Fruit fly (Drosophila melanogaster) whole organism, prepupa: ENCODE data around the gene bor.

Experiments
- Blimp-1 ChIP-seq: fragments of 200-800 bp; sonication (Bioruptor generic); optimal IDR thresholded peaks from 3 replicates; lab custom pipeline; 2017; ENCODE audit warnings: missing biosample characterization, missing genetic modification characterization, mild to moderate bottlenecking, moderate library complexity, missing genetic modification reagents
- CG11294 ChIP-seq: fragments of 200-800 bp; sonication (Bioruptor generic); IDR thresholded peaks from 2 replicates; pipeline ENCODE4 v1.3.6; 2022; ENCODE audit warnings: missing biosample characterization, missing genetic modification characterization
- CG11902 ChIP-seq: fragments of 200-800 bp; sonication (Bioruptor generic); optimal IDR thresholded peaks from 3 replicates; lab custom pipeline; 2016; ENCODE audit warnings: missing biosample characterization, missing genetic modification characterization
- CG15336 ChIP-seq: fragments of 200-800 bp; sonication (Bioruptor generic); IDR thresholded peaks from 2 replicates; pipeline ENCODE4 v1.3.6; 2022; ENCODE audit warnings: missing biosample characterization, missing genetic modification characterization
- CG1621 ChIP-seq: fragments of 200-800 bp; sonication (Bioruptor generic); optimal IDR thresholded peaks from 3 replicates; lab custom pipeline; 2018; ENCODE audit warnings: missing biosample characterization, mild to moderate bottlenecking, missing genetic modification characterization
- CG31627 ChIP-seq: fragments of 200-800 bp; sonication (Bioruptor generic); optimal IDR thresholded peaks from 3 replicates; lab custom pipeline; 2016; ENCODE audit warnings: missing biosample characterization, missing genetic modification characterization
- CG32006 ChIP-seq: fragments of 200-800 bp; sonication (Bioruptor generic); optimal IDR thresholded peaks from 3 replicates; lab custom pipeline; 2017; ENCODE audit warnings: missing biosample characterization, mild to moderate bottlenecking, missing genetic modification characterization
- CG3919 ChIP-seq: fragments of 200-800 bp; sonication (Bioruptor generic); optimal IDR thresholded peaks from 3 replicates; lab custom pipeline; 2016; ENCODE audit warnings: missing biosample characterization, missing genetic modification characterization
- CG6163 ChIP-seq: fragments of 200-800 bp; sonication (Bioruptor generic); IDR thresholded peaks from 3 replicates; pipeline ENCODE4 v1.3.6; 2022; ENCODE audit warnings: missing biosample characterization, missing genetic modification characterization
- CG6276 ChIP-seq: fragments of 200-800 bp; sonication (Bioruptor generic); optimal IDR thresholded peaks from 2 replicates; lab custom pipeline; 2017; ENCODE audit warnings: missing biosample characterization, mild to moderate bottlenecking, missing genetic modification characterization
- CG6854 ChIP-seq: fragments of 200-800 bp; sonication (Bioruptor generic); optimal IDR thresholded peaks from 2 replicates; lab custom pipeline; 2017; ENCODE audit warnings: missing biosample characterization, mild to moderate bottlenecking, missing genetic modification characterization
- CG7368 ChIP-seq: fragments of 200-800 bp; sonication (Bioruptor generic); optimal IDR thresholded peaks from 3 replicates; lab custom pipeline; 2016; ENCODE audit warnings: missing biosample characterization, missing genetic modification characterization
- CG8319 ChIP-seq: fragments of 200-800 bp; sonication (Bioruptor generic); optimal IDR thresholded peaks from 3 replicates; lab custom pipeline; 2016; ENCODE audit warnings: missing biosample characterization, missing genetic modification characterization
- CG8632 ChIP-seq: fragments of 200-800 bp; sonication (Bioruptor generic); optimal IDR thresholded peaks from 3 replicates; lab custom pipeline; 2016; ENCODE audit warnings: missing biosample characterization, missing genetic modification characterization
- Eip75B ChIP-seq: fragments of 200-800 bp; sonication (Bioruptor generic); optimal IDR thresholded peaks from 3 replicates; lab custom pipeline; 2016; ENCODE audit warnings: missing biosample characterization, missing genetic modification characterization
- Eip78C ChIP-seq: fragments of 200-800 bp; sonication (Bioruptor generic); peaks from one replicate; lab custom pipeline; 2016; ENCODE audit warnings: missing biosample characterization, missing genetic modification characterization
- Eip93F ChIP-seq: fragments of 200-800 bp; sonication (Bioruptor generic); optimal IDR thresholded peaks from 2 replicates; lab custom pipeline; 2016; ENCODE audit warnings: missing biosample characterization, mild to moderate bottlenecking, missing genetic modification characterization
- Ets96B ChIP-seq: fragments of 200-800 bp; optimal IDR thresholded peaks from 2 replicates; lab custom pipeline; 2019; ENCODE audit warnings: missing biosample characterization, mild to moderate bottlenecking, missing genetic modification characterization, moderate library complexity
- Gug ChIP-seq: fragments of 200-800 bp; sonication (Bioruptor generic); IDR thresholded peaks from 2 replicates; pipeline ENCODE4 v1.3.6; 2022; ENCODE audit warnings: missing biosample characterization, missing genetic modification characterization
- Hr39 ChIP-seq: fragments of 200-800 bp; sonication (Bioruptor generic); optimal IDR thresholded peaks from 2 replicates; lab custom pipeline; 2016; ENCODE audit warnings: missing biosample characterization, missing genetic modification characterization
- Lpt ChIP-seq: fragments of 200-800 bp; sonication (Bioruptor generic); optimal IDR thresholded peaks from 3 replicates; lab custom pipeline; 2016; ENCODE audit warnings: missing biosample characterization, missing genetic modification characterization
- Sox15 ChIP-seq: fragments of 200-800 bp; sonication (Bioruptor generic); optimal IDR thresholded peaks from 3 replicates; lab custom pipeline; 2016; ENCODE audit warnings: missing biosample characterization, missing genetic modification characterization
- achi ChIP-seq: fragments of 200-800 bp; sonication (Bioruptor generic); optimal IDR thresholded peaks from 3 replicates; lab custom pipeline; 2016; ENCODE audit warnings: missing biosample characterization, missing genetic modification characterization
- cyc ChIP-seq: fragments of 200-800 bp; sonication (Bioruptor generic); optimal IDR thresholded peaks from 3 replicates; lab custom pipeline; 2016; ENCODE audit warnings: missing biosample characterization, missing genetic modification characterization
- eg ChIP-seq: fragments of 200-800 bp; sonication (Bioruptor generic); IDR thresholded peaks from 3 replicates; pipeline ENCODE4 v1.3.6; 2022; ENCODE audit warnings: missing biosample characterization, missing genetic modification characterization
- esn ChIP-seq: fragments of 200-800 bp; sonication (Bioruptor generic); optimal IDR thresholded peaks from 2 replicates; lab custom pipeline; 2016; ENCODE audit warnings: missing biosample characterization, mild to moderate bottlenecking, missing genetic modification characterization, moderate library complexity
- fd59A ChIP-seq: fragments of 200-800 bp; sonication (Bioruptor generic); optimal IDR thresholded peaks from 2 replicates; lab custom pipeline; 2017; ENCODE audit warnings: missing biosample characterization, mild to moderate bottlenecking, missing genetic modification characterization, missing genetic modification reagents
- fd85E ChIP-seq: fragments of 200-800 bp; sonication (Bioruptor generic); optimal IDR thresholded peaks from 3 replicates; lab custom pipeline; 2016; ENCODE audit warnings: missing biosample characterization, missing genetic modification characterization
- fkh ChIP-seq: fragments of 200-800 bp; sonication (Bioruptor generic); optimal IDR thresholded peaks from 3 replicates; lab custom pipeline; 2017; ENCODE audit warnings: missing biosample characterization, mild to moderate bottlenecking, missing genetic modification characterization, moderate library complexity
- pdm3 ChIP-seq: fragments of 200-800 bp; sonication (Bioruptor generic); optimal IDR thresholded peaks from 3 replicates; lab custom pipeline; 2016; ENCODE audit warnings: missing biosample characterization, missing genetic modification characterization
- spab ChIP-seq: fragments of 200-800 bp; sonication (Bioruptor generic); optimal IDR thresholded peaks from 2 replicates; lab custom pipeline; 2017; ENCODE audit warnings: missing biosample characterization, mild to moderate bottlenecking, missing genetic modification characterization, missing genetic modification reagents
- svp ChIP-seq: fragments of 200-800 bp; sonication (Bioruptor generic); peaks from one replicate; lab custom pipeline; 2016; ENCODE audit warnings: missing biosample characterization, missing genetic modification characterization
- vri ChIP-seq: fragments of 200-800 bp; sonication (Bioruptor generic); optimal IDR thresholded peaks from 3 replicates; lab custom pipeline; 2016; ENCODE audit warnings: missing biosample characterization, mild to moderate bottlenecking, missing genetic modification characterization

bor gene

DNA sequence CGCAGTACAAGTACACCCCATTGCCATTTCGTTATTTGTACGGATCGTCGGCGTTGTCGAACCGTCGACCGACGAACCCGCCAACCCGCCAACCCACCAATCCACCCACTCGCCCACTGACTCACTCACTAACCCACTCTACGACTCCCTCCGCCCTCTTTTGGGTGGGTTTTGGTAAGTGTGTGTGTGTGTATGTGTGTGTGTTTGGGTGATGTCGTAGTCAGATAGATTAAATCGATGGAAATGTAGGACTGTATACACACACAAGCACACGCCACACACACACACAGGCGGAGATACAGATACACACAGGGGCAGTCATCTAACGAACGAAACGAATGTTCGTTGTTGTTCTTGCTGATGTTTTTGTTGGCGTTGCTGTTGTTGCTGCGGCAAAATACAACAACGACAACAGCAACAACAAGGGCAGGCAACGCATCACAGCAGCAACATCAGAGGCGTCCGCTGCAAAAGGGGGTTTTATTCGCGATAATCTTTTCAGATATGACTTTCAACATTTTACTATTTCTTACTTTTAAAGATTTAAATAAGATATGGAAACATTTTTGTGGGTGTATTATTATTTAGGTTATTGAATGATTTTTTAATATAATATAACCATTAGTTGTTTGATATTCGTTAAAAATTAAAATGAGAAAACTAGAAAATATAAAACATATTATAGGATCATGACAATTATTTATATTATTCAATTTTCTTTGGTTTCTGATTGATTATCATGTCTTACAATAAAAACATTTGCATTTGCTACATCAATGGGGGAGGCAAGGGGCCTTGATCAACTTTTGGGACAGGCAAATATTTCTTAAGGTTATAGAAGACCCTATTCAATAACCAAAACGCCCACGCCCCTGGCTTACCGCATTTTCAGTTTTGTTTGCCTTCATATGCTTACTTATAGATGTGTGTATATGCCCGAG lies 42.3 kb downstream of the bor start (continued):
- peak; percentile 37 for TF ChIP-seq CG31627 (GFP tag; lab: Kevin White, UChicago)
- peak; percentile 59 for TF ChIP-seq CG11294
- TF ChIP-seq CG8319 (GFP tag; lab: Kevin White, UChicago): peak; percentile 58
- TF ChIP-seq CG8632 (GFP tag; lab: Kevin White, UChicago): peak; percentile 86
- peak; percentile 81 for TF ChIP-seq Sox15 (GFP tag; lab: Kevin White, UChicago)
- peak; percentile 62 for TF ChIP-seq fkh (GFP tag; lab: Kevin White, UChicago)
- TF ChIP-seq CG6854 (GFP tag; lab: Kevin White, UChicago): peak; percentile 61
- TF ChIP-seq Eip93F (GFP tag; lab: Kevin White, UChicago): peak; percentile 51
- no peak for TF ChIP-seq vri (GFP tag; lab: Kevin White, UChicago)
- TF ChIP-seq Eip75B: peak; percentile 63
- peak; percentile 85 for TF ChIP-seq achi (GFP tag; lab: Kevin White, UChicago)
- no peak for TF ChIP-seq fd85E (GFP tag; lab: Kevin White, UChicago)
- no peak for TF ChIP-seq CG1621
- peak; percentile 84 for TF ChIP-seq svp (GFP tag; lab: Kevin White, UChicago)
- TF ChIP-seq CG3919: peak; percentile 87
- TF ChIP-seq Hr39 (GFP tag; lab: Kevin White, UChicago): peak; percentile 37
- peak; percentile 84 for TF ChIP-seq Ets96B
- TF ChIP-seq cyc (GFP tag; lab: Kevin White, UChicago): peak; percentile 43
- peak; percentile 85 for TF ChIP-seq esn (GFP tag; lab: Kevin White, UChicago)
- no peak for TF ChIP-seq CG7368
- peak; percentile 78 for TF ChIP-seq CG11902 (GFP tag; lab: Kevin White, UChicago)
- peak; percentile 39 for TF ChIP-seq pdm3 (GFP tag; lab: Kevin White, UChicago)
- TF ChIP-seq Blimp-1 (GFP tag; lab: Kevin White, UChicago): peak; percentile 79
- TF ChIP-seq spab (GFP tag; lab: Kevin White, UChicago): peak; percentile 92

DNA sequence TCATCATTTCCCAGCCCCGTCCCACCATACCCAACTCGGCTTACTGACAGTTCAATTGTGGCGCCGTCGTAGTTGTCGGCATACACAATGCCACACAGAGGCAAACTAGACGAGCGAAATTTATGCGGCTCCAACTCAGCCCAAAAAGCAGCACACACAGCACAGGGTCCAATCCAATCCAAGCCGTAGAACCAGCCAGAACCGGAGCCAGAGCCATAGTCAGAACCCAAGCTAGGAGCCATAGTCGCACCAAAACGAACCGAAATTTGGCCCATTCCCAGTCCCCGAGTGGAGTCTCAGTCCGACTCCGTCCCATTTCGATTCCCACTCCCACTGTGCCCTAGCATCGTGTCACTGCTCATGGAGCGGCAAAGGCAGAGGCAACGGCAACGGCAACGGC lies 43.1 kb downstream of the bor start:
- no peak for TF ChIP-seq pdm3 (GFP tag; lab: Kevin White, UChicago)
- no peak for TF ChIP-seq CG15336 (GFP tag; lab: Robert Waterston, UW)
- TF ChIP-seq Blimp-1 (GFP tag; lab: Kevin White, UChicago): no peak
- TF ChIP-seq fd59A (GFP tag; lab: Kevin White, UChicago): no peak
- no peak for TF ChIP-seq esn (GFP tag; lab: Kevin White, UChicago)
- no peak for TF ChIP-seq CG3919
- TF ChIP-seq Lpt: no peak
- no peak for TF ChIP-seq Gug (GFP tag; lab: Robert Waterston, UW)
- TF ChIP-seq CG6163: no peak
- TF ChIP-seq eg (GFP tag; lab: Robert Waterston, UW): no peak

DNA sequence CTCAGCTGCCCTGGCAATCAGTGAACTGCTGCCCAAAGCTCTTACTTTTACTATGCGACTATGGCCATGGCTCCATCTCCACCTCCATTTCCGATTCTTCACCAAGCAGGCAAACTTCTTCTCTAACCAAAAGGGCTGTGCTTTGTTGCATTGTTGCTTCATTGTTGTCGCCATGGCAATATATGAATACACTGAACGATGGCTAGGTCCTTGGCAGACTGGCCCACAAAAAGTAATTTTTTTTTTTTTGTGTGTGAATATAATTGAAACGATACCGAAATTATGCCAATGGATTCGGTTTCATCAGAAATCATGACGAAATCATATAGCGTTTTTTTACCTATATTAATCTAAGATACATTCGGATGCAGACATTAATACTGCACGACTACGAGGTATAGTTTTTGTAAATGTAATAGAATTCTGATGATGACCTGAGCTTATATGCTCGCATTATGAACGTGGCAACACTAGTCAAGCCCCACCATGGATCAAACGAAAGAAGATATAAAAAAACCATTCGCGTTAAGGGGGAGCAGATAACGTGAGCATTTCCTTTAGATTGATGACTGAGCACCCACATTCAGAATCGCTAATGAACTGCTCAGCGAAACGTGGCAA lies 43.8 kb downstream of the bor start:
- TF ChIP-seq CG15336 (GFP tag; lab: Robert Waterston, UW): peak; percentile 8; the same call in 1 of the 2 replicates
- TF ChIP-seq CG8319 (GFP tag; lab: Kevin White, UChicago): no peak
- TF ChIP-seq Eip78C (GFP tag; lab: Kevin White, UChicago): peak; percentile 67
- peak; percentile 67 for TF ChIP-seq svp (GFP tag; lab: Kevin White, UChicago)
- no peak for TF ChIP-seq CG6276 (GFP tag; lab: Kevin White, UChicago)
- peak; percentile 29 for TF ChIP-seq CG32006 (GFP tag; lab: Kevin White, UChicago)
